Fruit fly (Drosophila melanogaster) whole organism, pupa: ENCODE measurements around the gene TwdlT.

ENCODE experiments used
- CG14655 ChIP-seq: fragments of 200-800 bp; sonication (Bioruptor generic); optimal IDR thresholded peaks from 3 replicates; lab custom pipeline; 2017; ENCODE audit warnings: mild to moderate bottlenecking, missing biosample characterization, missing genetic modification reagents, missing genetic modification characterization
- CG34367 ChIP-seq: fragments of 200-800 bp; sonication (Bioruptor generic); optimal IDR thresholded peaks from 2 replicates; lab custom pipeline; 2018; ENCODE audit warnings: missing biosample characterization, mild to moderate bottlenecking, missing genetic modification characterization
- CG4496 ChIP-seq: fragments of 200-800 bp; sonication (Bioruptor generic); IDR thresholded peaks from 3 replicates; pipeline ENCODE4 v1.3.6; 2022; ENCODE audit warnings: missing biosample characterization, missing genetic modification characterization
- EcR ChIP-seq: fragments of 200-800 bp; sonication (Bioruptor generic); optimal IDR thresholded peaks from 3 replicates; lab custom pipeline; 2019; ENCODE audit warnings: missing biosample characterization, missing genetic modification characterization, mild to moderate bottlenecking, moderate library complexity, missing genetic modification reagents
- Ets98B ChIP-seq: fragments of 200-800 bp; sonication (Bioruptor generic); IDR thresholded peaks from 2 replicates; pipeline ENCODE4 v1.3.6; 2022; ENCODE audit warnings: missing biosample characterization, missing genetic modification characterization
- Pif1A ChIP-seq: fragments of 200-800 bp; sonication (Bioruptor generic); optimal IDR thresholded peaks from 3 replicates; lab custom pipeline; 2016; ENCODE audit warnings: missing biosample characterization, missing genetic modification characterization
- rn ChIP-seq: fragments of 200-800 bp; sonication (Bioruptor generic); IDR thresholded peaks from 2 replicates; pipeline ENCODE4 v1.3.6; 2022; ENCODE audit warnings: missing biosample characterization, missing genetic modification characterization

DNA sequence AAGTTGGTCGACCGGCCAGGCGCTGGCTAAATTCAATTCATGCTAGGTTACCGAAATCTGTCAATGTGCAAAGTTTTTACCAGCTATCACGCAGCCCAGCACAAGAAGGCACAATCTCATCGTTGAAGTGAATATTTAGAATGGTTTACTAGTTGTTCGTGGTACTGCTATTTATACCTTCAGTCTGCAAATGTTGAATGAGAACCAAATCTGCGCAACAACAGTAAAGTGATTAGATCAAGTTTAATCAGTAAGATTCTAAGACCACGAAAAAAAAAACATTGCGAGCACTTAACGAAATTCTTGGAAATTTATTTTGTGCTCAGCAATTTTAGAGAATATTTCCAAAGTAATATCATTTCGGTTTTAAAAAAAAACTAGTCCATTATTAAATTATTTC lies 43.7 kb upstream of the TwdlT start, which contains the start of gene CG6296:
- TF ChIP-seq CG4496 (no peak), EcR (no peak), Ets98B (GFP tag; lab: Robert Waterston, UW) (no peak), Pif1A (no peak), CG14655 (GFP tag; lab: Kevin White, UChicago) (no peak), CG34367 (tag; lab: Kevin White, UChicago) (no peak), rn (GFP tag; lab: Robert Waterston, UW) (no peak)
